Fruit fly (Drosophila melanogaster) whole organism, prepupa: ENCODE measurements around the gene APC7.

Experiments used
- CG10631 ChIP-seq: fragments of 200-800 bp; sonication (Bioruptor generic); optimal IDR thresholded peaks from 2 replicates; lab custom pipeline; 2016; ENCODE audit warnings: missing biosample characterization, missing genetic modification characterization
- CG10669 ChIP-seq: fragments of 200-800 bp; sonication (Bioruptor generic); optimal IDR thresholded peaks from 3 replicates; lab custom pipeline; 2018; ENCODE audit warnings: missing biosample characterization, mild to moderate bottlenecking, missing genetic modification characterization, moderate library complexity
- CG11294 ChIP-seq: fragments of 200-800 bp; sonication (Bioruptor generic); IDR thresholded peaks from 2 replicates; pipeline ENCODE4 v1.3.6; 2022; ENCODE audit warnings: missing biosample characterization, missing genetic modification characterization
- CG11762 ChIP-seq: fragments of 200-800 bp; sonication (Bioruptor generic); optimal IDR thresholded peaks from 3 replicates; lab custom pipeline; 2016; ENCODE audit warnings: missing biosample characterization, missing genetic modification characterization; ENCODE audit not compliant: insufficient read depth
- CG11902 ChIP-seq: fragments of 200-800 bp; sonication (Bioruptor generic); optimal IDR thresholded peaks from 3 replicates; lab custom pipeline; 2016; ENCODE audit warnings: missing biosample characterization, missing genetic modification characterization
- CG15336 ChIP-seq: fragments of 200-800 bp; sonication (Bioruptor generic); IDR thresholded peaks from 2 replicates; pipeline ENCODE4 v1.3.6; 2022; ENCODE audit warnings: missing biosample characterization, missing genetic modification characterization
- CG1621 ChIP-seq: fragments of 200-800 bp; sonication (Bioruptor generic); optimal IDR thresholded peaks from 3 replicates; lab custom pipeline; 2018; ENCODE audit warnings: missing biosample characterization, mild to moderate bottlenecking, missing genetic modification characterization
- CG16779 ChIP-seq: fragments of 200-800 bp; sonication (Bioruptor generic); optimal IDR thresholded peaks from 3 replicates; lab custom pipeline; 2017; ENCODE audit warnings: missing biosample characterization, mild to moderate bottlenecking, missing genetic modification characterization
- CG3032 ChIP-seq: fragments of 200-800 bp; optimal IDR thresholded peaks from 2 replicates; lab custom pipeline; 2019; ENCODE audit warnings: missing biosample characterization, mild to moderate bottlenecking, missing genetic modification characterization, moderate library complexity
- CG32006 ChIP-seq: fragments of 200-800 bp; sonication (Bioruptor generic); optimal IDR thresholded peaks from 3 replicates; lab custom pipeline; 2017; ENCODE audit warnings: missing biosample characterization, mild to moderate bottlenecking, missing genetic modification characterization
- CG34406 ChIP-seq: fragments of 200-800 bp; sonication (Bioruptor generic); optimal IDR thresholded peaks from 3 replicates; lab custom pipeline; 2016; ENCODE audit warnings: missing biosample characterization, missing genetic modification characterization
- CG3919 ChIP-seq: fragments of 200-800 bp; sonication (Bioruptor generic); optimal IDR thresholded peaks from 3 replicates; lab custom pipeline; 2016; ENCODE audit warnings: missing biosample characterization, missing genetic modification characterization
- CG4318 ChIP-seq: fragments of 200-800 bp; sonication (Bioruptor generic); optimal IDR thresholded peaks from 3 replicates; lab custom pipeline; 2017; ENCODE audit warnings: missing biosample characterization, mild to moderate bottlenecking, missing genetic modification characterization
- CG6163 ChIP-seq: fragments of 200-800 bp; sonication (Bioruptor generic); IDR thresholded peaks from 3 replicates; pipeline ENCODE4 v1.3.6; 2022; ENCODE audit warnings: missing biosample characterization, missing genetic modification characterization
- CG6276 ChIP-seq: fragments of 200-800 bp; sonication (Bioruptor generic); optimal IDR thresholded peaks from 2 replicates; lab custom pipeline; 2017; ENCODE audit warnings: missing biosample characterization, mild to moderate bottlenecking, missing genetic modification characterization
- CG6792 ChIP-seq: fragments of 200-800 bp; sonication (Bioruptor generic); optimal IDR thresholded peaks from 3 replicates; lab custom pipeline; 2016; ENCODE audit warnings: missing biosample characterization, missing genetic modification characterization
- CG6808 ChIP-seq: fragments of 200-800 bp; sonication (Bioruptor generic); optimal IDR thresholded peaks from 3 replicates; lab custom pipeline; 2017; ENCODE audit warnings: missing biosample characterization, missing genetic modification characterization, mild to moderate bottlenecking, moderate library complexity, missing genetic modification reagents
- CG6854 ChIP-seq: fragments of 200-800 bp; sonication (Bioruptor generic); optimal IDR thresholded peaks from 2 replicates; lab custom pipeline; 2017; ENCODE audit warnings: missing biosample characterization, mild to moderate bottlenecking, missing genetic modification characterization
- CG7368 ChIP-seq: fragments of 200-800 bp; sonication (Bioruptor generic); optimal IDR thresholded peaks from 3 replicates; lab custom pipeline; 2016; ENCODE audit warnings: missing biosample characterization, missing genetic modification characterization
- CG8119 ChIP-seq: fragments of 200-800 bp; sonication (Bioruptor generic); IDR thresholded peaks from 3 replicates; pipeline ENCODE4 v1.3.6; 2022; ENCODE audit warnings: missing biosample characterization, missing genetic modification characterization
- CG8319 ChIP-seq: fragments of 200-800 bp; sonication (Bioruptor generic); optimal IDR thresholded peaks from 3 replicates; lab custom pipeline; 2016; ENCODE audit warnings: missing biosample characterization, missing genetic modification characterization
- CG8632 ChIP-seq: fragments of 200-800 bp; sonication (Bioruptor generic); optimal IDR thresholded peaks from 3 replicates; lab custom pipeline; 2016; ENCODE audit warnings: missing biosample characterization, missing genetic modification characterization
- CG9139 ChIP-seq: fragments of 200-800 bp; sonication (Bioruptor generic); optimal IDR thresholded peaks from 3 replicates; lab custom pipeline; 2017; ENCODE audit warnings: missing biosample characterization, mild to moderate bottlenecking, missing genetic modification characterization
- Eip75B ChIP-seq: fragments of 200-800 bp; sonication (Bioruptor generic); optimal IDR thresholded peaks from 3 replicates; lab custom pipeline; 2016; ENCODE audit warnings: missing biosample characterization, missing genetic modification characterization
- Eip78C ChIP-seq: fragments of 200-800 bp; sonication (Bioruptor generic); peaks from one replicate; lab custom pipeline; 2016; ENCODE audit warnings: missing biosample characterization, missing genetic modification characterization
- Ets21C ChIP-seq: fragments of 200-800 bp; sonication (Bioruptor generic); optimal IDR thresholded peaks from 3 replicates; lab custom pipeline; 2016; ENCODE audit warnings: missing biosample characterization, missing genetic modification characterization
- Ets96B ChIP-seq: fragments of 200-800 bp; optimal IDR thresholded peaks from 2 replicates; lab custom pipeline; 2019; ENCODE audit warnings: missing biosample characterization, mild to moderate bottlenecking, missing genetic modification characterization, moderate library complexity
- Gug ChIP-seq: fragments of 200-800 bp; sonication (Bioruptor generic); IDR thresholded peaks from 2 replicates; pipeline ENCODE4 v1.3.6; 2022; ENCODE audit warnings: missing biosample characterization, missing genetic modification characterization
- Hr4 ChIP-seq: fragments of 200-800 bp; sonication (Bioruptor generic); optimal IDR thresholded peaks from 3 replicates; lab custom pipeline; 2016; ENCODE audit warnings: missing biosample characterization, missing genetic modification characterization
- Met ChIP-seq: fragments of 200-800 bp; sonication (Bioruptor generic); optimal IDR thresholded peaks from 3 replicates; lab custom pipeline; 2016; ENCODE audit warnings: missing biosample characterization, missing genetic modification characterization
- OdsH ChIP-seq: fragments of 200-800 bp; sonication (Bioruptor generic); optimal IDR thresholded peaks from 3 replicates; lab custom pipeline; 2016; ENCODE audit warnings: missing biosample characterization, missing genetic modification characterization
- Sox102F ChIP-seq: fragments of 200-800 bp; sonication (Bioruptor generic); optimal IDR thresholded peaks from 2 replicates; lab custom pipeline; 2016; ENCODE audit warnings: missing biosample characterization, mild to moderate bottlenecking, missing genetic modification characterization
- Sox14 ChIP-seq: fragments of 200-800 bp; sonication (Bioruptor generic); optimal IDR thresholded peaks from 3 replicates; lab custom pipeline; 2016; ENCODE audit warnings: missing biosample characterization, missing genetic modification characterization
- Sox15 ChIP-seq: fragments of 200-800 bp; sonication (Bioruptor generic); optimal IDR thresholded peaks from 3 replicates; lab custom pipeline; 2016; ENCODE audit warnings: missing biosample characterization, missing genetic modification characterization
- achi ChIP-seq: fragments of 200-800 bp; sonication (Bioruptor generic); optimal IDR thresholded peaks from 3 replicates; lab custom pipeline; 2016; ENCODE audit warnings: missing biosample characterization, missing genetic modification characterization
- acj6 ChIP-seq: fragments of 200-800 bp; sonication (Bioruptor generic); optimal IDR thresholded peaks from 3 replicates; lab custom pipeline; 2016; ENCODE audit warnings: missing biosample characterization, missing genetic modification characterization
- dsx ChIP-seq: fragments of 200-800 bp; optimal IDR thresholded peaks from 3 replicates; lab custom pipeline; 2019; ENCODE audit warnings: missing biosample characterization, mild to moderate bottlenecking, missing genetic modification characterization, moderate library complexity; ENCODE audit not compliant: poor library complexity, severe bottlenecking
- esn ChIP-seq: fragments of 200-800 bp; sonication (Bioruptor generic); optimal IDR thresholded peaks from 2 replicates; lab custom pipeline; 2016; ENCODE audit warnings: missing biosample characterization, mild to moderate bottlenecking, missing genetic modification characterization, moderate library complexity
- fd59A ChIP-seq: fragments of 200-800 bp; sonication (Bioruptor generic); optimal IDR thresholded peaks from 2 replicates; lab custom pipeline; 2017; ENCODE audit warnings: missing biosample characterization, mild to moderate bottlenecking, missing genetic modification characterization, missing genetic modification reagents
- fd85E ChIP-seq: fragments of 200-800 bp; sonication (Bioruptor generic); optimal IDR thresholded peaks from 3 replicates; lab custom pipeline; 2016; ENCODE audit warnings: missing biosample characterization, missing genetic modification characterization
- fkh ChIP-seq: fragments of 200-800 bp; sonication (Bioruptor generic); optimal IDR thresholded peaks from 3 replicates; lab custom pipeline; 2017; ENCODE audit warnings: missing biosample characterization, mild to moderate bottlenecking, missing genetic modification characterization, moderate library complexity
- lz ChIP-seq: fragments of 200-800 bp; sonication (Bioruptor generic); optimal IDR thresholded peaks from 3 replicates; lab custom pipeline; 2016; ENCODE audit warnings: missing biosample characterization, missing genetic modification characterization
- pdm3 ChIP-seq: fragments of 200-800 bp; sonication (Bioruptor generic); optimal IDR thresholded peaks from 3 replicates; lab custom pipeline; 2016; ENCODE audit warnings: missing biosample characterization, missing genetic modification characterization
- spab ChIP-seq: fragments of 200-800 bp; sonication (Bioruptor generic); optimal IDR thresholded peaks from 2 replicates; lab custom pipeline; 2017; ENCODE audit warnings: missing biosample characterization, mild to moderate bottlenecking, missing genetic modification characterization, missing genetic modification reagents
- ss ChIP-seq, 2 experiments: fragments of 200-800 bp; sonication (Bioruptor generic); optimal IDR thresholded peaks; 2 replicates in 1 of 2; 3 replicates in 1 of 2; lab custom pipeline; 2017 to 2018; ENCODE audit warnings: mild to moderate bottlenecking in 2 of 2, missing biosample characterization in 2 of 2, missing genetic modification characterization in 2 of 2, moderate library complexity in 1 of 2
- svp ChIP-seq: fragments of 200-800 bp; sonication (Bioruptor generic); peaks from one replicate; lab custom pipeline; 2016; ENCODE audit warnings: missing biosample characterization, missing genetic modification characterization
- topi ChIP-seq: fragments of 200-800 bp; sonication (Bioruptor generic); optimal IDR thresholded peaks from 3 replicates; lab custom pipeline; 2016; ENCODE audit warnings: missing biosample characterization, missing genetic modification characterization
- vri ChIP-seq: fragments of 200-800 bp; sonication (Bioruptor generic); optimal IDR thresholded peaks from 3 replicates; lab custom pipeline; 2016; ENCODE audit warnings: missing biosample characterization, mild to moderate bottlenecking, missing genetic modification characterization

Gene APC7

DNA sequence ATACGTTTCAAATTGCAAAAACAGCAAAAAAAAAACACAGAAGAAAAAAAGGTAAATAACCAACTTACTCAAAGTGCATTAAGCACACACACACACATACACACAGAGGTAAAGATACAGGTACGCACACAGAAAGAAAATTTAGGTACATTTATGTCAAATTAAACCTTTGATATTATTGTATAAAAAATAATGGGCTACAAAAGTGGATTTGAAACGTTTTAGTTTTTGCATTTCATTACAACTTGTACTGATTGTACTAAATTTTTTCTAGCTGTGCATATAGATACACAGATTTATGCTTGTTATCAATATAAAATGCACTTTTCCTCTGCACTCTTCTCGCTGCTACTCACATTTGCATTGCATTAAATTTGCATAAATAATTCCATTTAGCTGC lies 20.5 kb downstream of the APC7 start (continued):
- TF ChIP-seq CG10669 (GFP tag; lab: Kevin White, UChicago) (no peak), Ets96B (tag; lab: Kevin White, UChicago) (peak; percentile 33), Eip75B (GFP tag; lab: Kevin White, UChicago) (no peak), Eip78C (GFP tag; lab: Kevin White, UChicago) (peak; percentile 70), CG16779 (tag; lab: Kevin White, UChicago) (no peak), CG3032 (no peak), CG11762 (GFP tag; lab: Kevin White, UChicago) (peak; percentile 13), CG11294 (GFP tag; lab: Robert Waterston, UW) (0 out of 2 replicates have a peak, but pooled peaks have one; percentile 24), CG1621 (no peak), fd85E (GFP tag; lab: Kevin White, UChicago) (no peak), Met (no peak), Gug (GFP tag; lab: Robert Waterston, UW) (peak; percentile 46), lz (GFP tag; lab: Kevin White, UChicago) (no peak), CG9139 (no peak), Sox102F (GFP tag; lab: Kevin White, UChicago) (no peak), fd59A (no peak), OdsH (GFP tag; lab: Kevin White, UChicago) (peak; percentile 50), CG3919 (GFP tag; lab: Kevin White, UChicago) (peak; percentile 18), fkh (GFP tag; lab: Kevin White, UChicago) (no peak), dsx (GFP tag; lab: Kevin White, UChicago) (no peak)

DNA sequence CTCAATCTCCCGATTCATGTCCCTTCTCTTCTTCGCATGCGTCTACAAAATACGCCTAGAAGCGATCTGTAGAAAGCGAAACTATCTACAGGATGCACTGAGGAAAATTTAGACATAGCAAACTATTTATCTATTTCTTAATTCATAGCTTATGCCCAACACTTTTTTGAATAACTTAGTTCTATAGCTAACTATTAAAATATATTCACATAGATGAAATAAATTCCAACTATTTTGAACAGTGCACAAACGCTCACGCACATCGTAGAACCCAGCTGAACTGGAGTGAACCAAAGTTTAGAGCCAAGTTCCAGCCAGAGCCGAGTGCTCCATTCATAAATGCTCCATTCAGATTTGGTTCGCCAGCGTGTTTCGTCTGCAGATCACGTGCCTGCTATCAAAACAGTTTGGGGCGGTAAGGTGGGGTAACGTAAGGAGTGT lies 24.7 kb downstream of the APC7 start:
- TF ChIP-seq Sox15 (GFP tag; lab: Kevin White, UChicago) = no peak
- TF ChIP-seq pdm3 = peak; percentile 48
- TF ChIP-seq CG6854 = no peak
- no peak for TF ChIP-seq svp (GFP tag; lab: Kevin White, UChicago)
- TF ChIP-seq CG8632 (GFP tag; lab: Kevin White, UChicago) = peak; percentile 16
- peak; percentile 74 for TF ChIP-seq Eip75B (GFP tag; lab: Kevin White, UChicago)
- TF ChIP-seq vri (GFP tag; lab: Kevin White, UChicago) = no peak
- no peak for TF ChIP-seq esn (GFP tag; lab: Kevin White, UChicago)
- peak; percentile 47 for TF ChIP-seq OdsH (GFP tag; lab: Kevin White, UChicago)
- TF ChIP-seq CG16779 (tag; lab: Kevin White, UChicago) = peak; percentile 15
- peak; percentile 28 for TF ChIP-seq CG6792
- TF ChIP-seq dsx (GFP tag; lab: Kevin White, UChicago) = peak; percentile 76
- TF ChIP-seq CG15336 (GFP tag; lab: Robert Waterston, UW) = peak; percentile 60
- no peak for TF ChIP-seq CG34406 (GFP tag; lab: Kevin White, UChicago)
- TF ChIP-seq CG6808 (GFP tag; lab: Kevin White, UChicago) = peak; percentile 77
- no peak for TF ChIP-seq Ets21C (GFP tag; lab: Kevin White, UChicago)
- peak; percentile 54 for TF ChIP-seq CG9139
- TF ChIP-seq ss (GFP tag; optimal IDR thresholded peaks at IDR 0.05; lab: Kevin White, UChicago) = peak; percentile 73 to 86
- no peak for TF ChIP-seq lz (GFP tag; lab: Kevin White, UChicago)
- peak; percentile 78 for TF ChIP-seq CG6163 (GFP tag; lab: Robert Waterston, UW)
- TF ChIP-seq acj6 (GFP tag; lab: Kevin White, UChicago) = peak; percentile 40
- peak; percentile 29 for TF ChIP-seq CG11762 (GFP tag; lab: Kevin White, UChicago)
- peak; percentile 38 for TF ChIP-seq CG7368 (GFP tag; lab: Kevin White, UChicago)
- TF ChIP-seq CG10631 (GFP tag; lab: Kevin White, UChicago) = peak; percentile 72
- peak; percentile 64; the same call in 2 of the 3 replicates for TF ChIP-seq CG8119 (GFP tag; lab: Robert Waterston, UW)
- TF ChIP-seq CG11902 (GFP tag; lab: Kevin White, UChicago) = no peak
- peak; percentile 38 for TF ChIP-seq Sox14 (GFP tag; lab: Kevin White, UChicago)
- TF ChIP-seq CG3919 (GFP tag; lab: Kevin White, UChicago) = peak; percentile 65
- TF ChIP-seq fd59A = peak; percentile 65
- TF ChIP-seq CG8319 = no peak
- peak; percentile 57 for TF ChIP-seq achi (GFP tag; lab: Kevin White, UChicago)
- peak; percentile 22 for TF ChIP-seq topi
- peak; percentile 75 for TF ChIP-seq CG10669 (GFP tag; lab: Kevin White, UChicago)
- TF ChIP-seq Met = no peak
- peak; percentile 62 for TF ChIP-seq spab (GFP tag; lab: Kevin White, UChicago)
- TF ChIP-seq CG4318 (GFP tag; lab: Kevin White, UChicago) = peak; percentile 21
- peak; percentile 77 for TF ChIP-seq CG3032
- peak; percentile 26 for TF ChIP-seq Hr4 (GFP tag; lab: Kevin White, UChicago)
- peak; percentile 15 for TF ChIP-seq CG6276 (GFP tag; lab: Kevin White, UChicago)
- TF ChIP-seq CG32006 (GFP tag; lab: Kevin White, UChicago) = peak; percentile 62
